Worm (Caenorhabditis elegans): Measurements from ENCODE around the gene F41H8.2.
"Not testable (repeated sequence)": the region's sequence is repeated elsewhere in the genome, so short reads cannot be mapped to it uniquely, and the experiment has no call there.

F41H8.2 gene

DNA sequence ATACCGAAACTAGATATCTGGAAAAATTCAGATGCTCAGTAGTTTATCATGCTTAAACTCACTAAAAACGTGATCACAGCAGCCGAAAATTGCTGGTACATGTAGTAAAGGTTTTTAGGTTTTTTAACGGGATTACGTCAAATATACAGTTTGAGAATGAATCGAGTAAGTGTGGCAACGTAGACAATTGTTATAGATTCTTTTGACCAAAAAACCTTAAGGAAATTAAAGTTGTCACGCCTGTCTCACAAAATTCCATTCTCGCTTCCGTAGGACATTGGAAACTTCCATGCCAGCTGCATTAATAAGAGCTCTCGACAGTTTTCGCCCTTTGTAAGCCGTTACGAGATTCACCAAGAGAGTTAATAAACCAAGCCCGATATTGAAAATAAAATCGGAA lies 3.3 kb upstream of the F41H8.2 start, which contains the start of gene srx-31:
Gene srx-31, minus strand, starts transcription at position 101 of the 400 bp plus-strand sequence.
- not testable (repeated sequence) for TF ChIP-seq unc-62 (GFP tag; optimal IDR thresholded peaks at IDR 0.05); nhr-2 (tag; optimal IDR thresholded peaks at IDR 0.05); lsy-2 (tag; optimal IDR thresholded peaks at IDR 0.05)

DNA sequence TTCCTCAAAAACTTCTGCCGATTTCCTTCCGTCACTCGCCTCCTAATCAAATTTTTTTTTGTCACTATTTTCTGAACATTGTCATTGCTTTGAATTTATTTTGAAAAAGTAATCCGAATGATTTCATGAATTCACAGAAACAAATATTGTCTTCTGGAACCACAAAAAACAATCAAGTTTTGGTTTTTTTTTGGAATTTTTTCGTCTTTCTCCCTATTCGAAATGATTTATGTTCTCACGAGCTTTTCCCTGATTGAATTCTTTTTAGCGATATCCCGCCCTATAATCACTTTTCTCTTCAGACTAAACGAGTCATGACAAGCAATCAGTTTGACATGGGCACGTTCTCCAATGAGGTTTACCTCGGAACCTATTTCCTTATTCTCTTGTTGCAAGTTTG lies 7.2 kb downstream of the F41H8.2 start, which contains the start of gene F41H8.1:
Gene F41H8.1, plus strand, starts transcription at position 301 of the 400 bp plus-strand sequence.
- TF ChIP-seq ceh-83 (GFP tag; optimal IDR thresholded peaks at IDR 0.05) (no peak), M03D4.4 (tag; optimal IDR thresholded peaks at IDR 0.05) (no peak), ztf-11 (tag; optimal IDR thresholded peaks at IDR 0.05) (no peak), unc-62 (GFP tag; optimal IDR thresholded peaks at IDR 0.05) (no peak), flh-1 (GFP tag; optimal IDR thresholded peaks at IDR 0.05) (no peak), sptf-1 (tag; optimal IDR thresholded peaks at IDR 0.05) (no peak), nhr-12 (tag; optimal IDR thresholded peaks at IDR 0.05) (no peak), ceh-39 (tag; optimal IDR thresholded peaks at IDR 0.05) (no peak), blmp-1 (tag; optimal IDR thresholded peaks at IDR 0.05) (no peak), lin-13 (tag; optimal IDR thresholded peaks at IDR 0.05) (no peak), elt-1 (tag; optimal IDR thresholded peaks at IDR 0.05; ENCODE audit: borderline replicate concordance, insufficient read depth) (no peak), sem-2 (GFP tag; optimal IDR thresholded peaks at IDR 0.05) (no peak), mls-2 (tag; optimal IDR thresholded peaks at IDR 0.05) (no peak)

DNA sequence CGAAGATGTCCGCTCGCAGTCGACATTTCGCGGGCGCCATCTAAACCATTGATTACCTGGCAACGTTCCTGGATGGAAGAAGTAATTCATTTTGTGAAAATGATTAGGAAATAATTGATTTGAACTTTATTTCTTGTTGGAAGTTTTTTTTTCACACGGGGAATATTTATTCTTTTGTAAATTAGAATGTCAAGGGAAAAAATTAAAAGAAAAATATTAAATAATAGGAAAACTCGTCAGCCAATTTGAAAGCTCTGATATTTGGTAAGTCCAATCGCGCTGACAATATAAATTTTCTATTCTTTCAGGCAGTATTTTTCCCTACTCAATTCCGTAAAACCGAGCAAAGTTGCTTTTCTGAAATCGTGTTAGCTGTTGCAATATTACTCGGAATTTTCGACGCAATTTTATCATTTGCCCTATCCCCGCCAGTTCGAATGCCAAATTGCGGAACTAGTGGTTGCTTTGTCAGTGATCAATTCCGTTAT lies 12.8 kb downstream of the F41H8.2 start, which contains the start of the genes K09C6.7 and K09C6.10:
Gene K09C6.7, minus strand, starts transcription at position 101 of the 488 bp plus-strand sequence.
Gene K09C6.10, plus strand, starts transcription at position 438 of the 488 bp plus-strand sequence.
- not testable (repeated sequence) for TF ChIP-seq lin-13 (tag; optimal IDR thresholded peaks at IDR 0.05); tbx-8 (GFP tag; optimal IDR thresholded peaks at IDR 0.05); ceh-83 (GFP tag; optimal IDR thresholded peaks at IDR 0.05)

DNA sequence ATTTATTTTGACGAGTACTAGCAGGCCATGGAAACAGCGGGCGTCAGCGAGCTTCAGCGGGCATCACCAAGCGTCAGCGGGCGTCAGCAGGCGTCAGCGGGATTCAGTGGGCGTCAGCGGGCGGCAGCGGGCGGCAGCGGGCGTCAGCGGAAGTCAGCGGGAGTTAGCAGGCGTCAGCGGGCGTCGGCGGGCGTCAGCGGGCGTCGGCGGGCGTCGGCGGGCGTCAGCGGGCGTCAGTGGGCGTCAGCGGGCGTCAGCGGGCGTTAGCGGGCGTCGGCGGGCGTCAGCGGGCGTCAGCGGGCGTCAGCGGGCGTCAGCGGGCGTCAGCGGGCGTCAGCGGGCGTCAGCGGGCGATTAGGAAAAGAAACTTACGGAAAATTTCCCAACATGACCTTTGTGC lies 16.4 kb downstream of the F41H8.2 start:
- TF ChIP-seq ceh-39 (tag; optimal IDR thresholded peaks at IDR 0.05) (no peak), sem-2 (GFP tag; optimal IDR thresholded peaks at IDR 0.05) (no peak), nhr-28 (tag; optimal IDR thresholded peaks at IDR 0.05) (no peak), drap-1 (GFP tag; optimal IDR thresholded peaks at IDR 0.05) (no peak), hlh-1 (tag; optimal IDR thresholded peaks at IDR 0.05) (no peak), ceh-83 (GFP tag; optimal IDR thresholded peaks at IDR 0.05) (no peak), lin-32 (GFP tag; optimal IDR thresholded peaks at IDR 0.05) (no peak), flh-1 (GFP tag; optimal IDR thresholded peaks at IDR 0.05) (no peak)

DNA sequence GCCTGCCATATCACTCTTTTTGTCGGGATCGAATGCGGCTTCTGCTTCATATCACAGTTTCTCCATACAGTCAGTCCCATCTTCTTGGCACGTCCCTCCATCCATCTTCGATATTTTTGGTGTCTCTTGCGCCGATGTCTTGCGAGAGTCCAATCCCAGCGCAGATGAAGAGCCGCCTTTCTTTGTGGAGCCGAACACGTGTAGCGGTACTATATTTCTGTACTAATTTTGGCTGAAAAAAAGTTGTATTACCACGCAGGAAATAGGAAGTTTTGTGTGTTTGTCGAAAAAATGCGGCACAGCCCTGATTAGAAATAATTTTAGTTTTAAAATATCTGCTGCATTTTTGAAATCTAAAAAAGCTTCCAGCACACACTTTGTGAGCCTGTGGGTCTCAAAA lies 16.9 kb downstream of the F41H8.2 start, which contains the start of gene K09C6.8:
Gene K09C6.8, minus strand, starts transcription at position 101 of the 400 bp plus-strand sequence.
- TF ChIP-seq ceh-83 (GFP tag; optimal IDR thresholded peaks at IDR 0.05); ham-2 (GFP tag; optimal IDR thresholded peaks at IDR 0.05); pha-4 (tag; optimal IDR thresholded peaks at IDR 0.05): not testable (repeated sequence)

DNA sequence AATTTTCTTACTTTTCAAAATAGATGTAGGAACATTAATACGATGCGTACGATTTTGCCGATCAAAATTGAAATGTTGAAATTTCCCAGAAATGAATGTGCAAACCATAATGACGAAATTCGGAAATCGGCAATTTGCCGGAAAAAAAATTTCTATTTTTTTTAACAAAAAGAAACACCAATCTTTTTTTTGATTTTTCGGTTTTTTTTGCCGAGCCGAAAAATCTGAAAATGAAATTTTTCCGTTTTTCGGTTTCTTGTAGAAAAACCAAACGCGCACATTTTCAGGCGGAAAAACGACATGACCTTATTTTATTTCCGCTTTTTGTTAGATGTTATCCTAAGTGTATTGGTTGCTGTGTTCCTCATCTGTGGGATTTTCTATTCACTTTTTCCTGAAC lies 21.3 kb downstream of the F41H8.2 start, which contains the start of gene srbc-13:
Gene srbc-13, plus strand, starts transcription at position 301 of the 400 bp plus-strand sequence.
- TF ChIP-seq ces-1 (GFP tag; optimal IDR thresholded peaks at IDR 0.05) (no peak), lsy-2 (tag; optimal IDR thresholded peaks at IDR 0.05) (no peak), flh-1 (GFP tag; optimal IDR thresholded peaks at IDR 0.05) (no peak), ham-2 (GFP tag; optimal IDR thresholded peaks at IDR 0.05) (no peak), drap-1 (GFP tag; optimal IDR thresholded peaks at IDR 0.05) (no peak), lin-13 (tag; optimal IDR thresholded peaks at IDR 0.05) (no peak), bed-3 (GFP tag; optimal IDR thresholded peaks at IDR 0.05) (no peak), zip-8 (tag; optimal IDR thresholded peaks at IDR 0.05) (no peak), ztf-11 (tag; optimal IDR thresholded peaks at IDR 0.05) (no peak), sptf-1 (tag; optimal IDR thresholded peaks at IDR 0.05) (no peak), nhr-12 (tag; optimal IDR thresholded peaks at IDR 0.05) (no peak), elt-3 (tag; optimal IDR thresholded peaks at IDR 0.05) (no peak), pha-4 (tag; optimal IDR thresholded peaks at IDR 0.05) (no peak), blmp-1 (tag; optimal IDR thresholded peaks at IDR 0.05) (no peak), nhr-28 (tag; optimal IDR thresholded peaks at IDR 0.05) (no peak), ceh-39 (tag; optimal IDR thresholded peaks at IDR 0.05) (no peak)

DNA sequence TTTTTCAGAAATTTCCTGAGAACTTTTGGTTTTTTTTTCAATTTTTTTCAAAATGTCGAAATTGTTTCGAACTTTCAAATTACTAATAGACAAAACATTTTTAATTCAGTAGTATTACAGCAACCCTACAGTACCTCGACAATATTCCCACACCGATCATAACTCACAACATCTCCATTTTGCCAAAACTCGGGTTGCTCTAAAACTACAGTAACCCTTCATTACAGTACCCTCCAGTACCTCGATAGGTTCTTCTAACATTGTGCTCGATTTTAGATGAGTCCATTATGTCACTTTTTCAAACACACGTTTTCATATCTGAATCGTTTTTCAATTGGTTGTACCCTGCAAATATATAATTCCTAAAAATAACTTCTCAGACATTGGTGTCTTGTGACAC lies 22.8 kb downstream of the F41H8.2 start:
- TF ChIP-seq unc-39 (tag; optimal IDR thresholded peaks at IDR 0.05), result no peak
- no peak for TF ChIP-seq ceh-83 (GFP tag; optimal IDR thresholded peaks at IDR 0.05)
- TF ChIP-seq elt-3 (tag; optimal IDR thresholded peaks at IDR 0.05), result no peak
- no peak for TF ChIP-seq drap-1 (GFP tag; optimal IDR thresholded peaks at IDR 0.05)
- no peak for TF ChIP-seq ces-1 (GFP tag; optimal IDR thresholded peaks at IDR 0.05)
- no peak for TF ChIP-seq flh-1 (GFP tag; optimal IDR thresholded peaks at IDR 0.05)
- no peak for TF ChIP-seq zip-8 (tag; optimal IDR thresholded peaks at IDR 0.05)
- no peak for TF ChIP-seq nhr-76 (tag; optimal IDR thresholded peaks at IDR 0.05)
- TF ChIP-seq ham-2 (GFP tag; optimal IDR thresholded peaks at IDR 0.05), result no peak
- no peak for TF ChIP-seq nhr-28 (tag; optimal IDR thresholded peaks at IDR 0.05)
- no peak for TF ChIP-seq blmp-1 (tag; optimal IDR thresholded peaks at IDR 0.05)
- no peak for TF ChIP-seq nhr-237 (tag; optimal IDR thresholded peaks at IDR 0.05)
- no peak for TF ChIP-seq sptf-1 (tag; optimal IDR thresholded peaks at IDR 0.05)
- no peak for TF ChIP-seq M03D4.4 (tag; optimal IDR thresholded peaks at IDR 0.05)
- no peak for TF ChIP-seq unc-62 (GFP tag; optimal IDR thresholded peaks at IDR 0.05)
- TF ChIP-seq sem-2 (GFP tag; optimal IDR thresholded peaks at IDR 0.05), result no peak
- TF ChIP-seq ztf-11 (tag; optimal IDR thresholded peaks at IDR 0.05), result no peak
- TF ChIP-seq lin-32 (GFP tag; optimal IDR thresholded peaks at IDR 0.05), result no peak
- TF ChIP-seq unc-120 (tag; optimal IDR thresholded peaks at IDR 0.05; ENCODE audit: poor library complexity, severe bottlenecking), result no peak
- no peak for TF ChIP-seq lin-13 (tag; optimal IDR thresholded peaks at IDR 0.05)

Measured in whole organism, mixed stage, embryonic.